Fruit fly (Drosophila melanogaster): ENCODE measurements around the gene CG17168.

DNA sequence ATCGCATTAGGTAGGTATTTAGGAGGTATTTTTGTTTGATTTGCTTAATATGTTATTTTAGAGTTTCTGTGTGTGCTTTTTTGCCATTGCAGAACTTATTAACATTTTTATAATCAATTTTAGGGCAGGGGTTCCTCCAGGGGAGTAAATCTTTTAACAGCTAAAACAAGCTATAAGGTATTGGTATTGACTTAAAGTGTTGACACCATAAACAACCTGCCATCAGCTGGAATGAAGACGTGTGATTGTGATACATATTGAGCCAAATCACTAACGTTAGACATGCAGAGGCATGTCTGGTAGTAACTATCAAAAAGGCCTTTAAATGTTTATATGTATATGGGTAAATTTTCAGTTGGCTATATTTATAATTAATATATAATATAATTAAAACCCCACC, 9.3 kb downstream of the CG17168 start:
- TF ChIP-seq CG8478 (optimal IDR thresholded peaks at IDR 0.05) (no peak), Dll (optimal IDR thresholded peaks at IDR 0.05) (no peak), usp (GFP tag; optimal IDR thresholded peaks at IDR 0.05) (no peak)
